Worm (Caenorhabditis elegans) whole organism, L1 larva: ENCODE data around the gene F33H1.4.
A peak's percentile ranks its signal among the peaks of the same experiment; 100 is the strongest.

Source experiments
- C16A3.4 ChIP-seq: fragments of 150-350 bp; optimal IDR thresholded peaks from 2 replicates; lab custom pipeline; 2014; ENCODE audit warnings: missing biosample characterization, missing genetic modification characterization
- aha-1 ChIP-seq: fragments of 150-350 bp; optimal IDR thresholded peaks from 2 replicates; lab custom pipeline; 2014; ENCODE audit warnings: missing biosample characterization, missing genetic modification characterization
- alr-1 ChIP-seq: fragments of 200-800 bp; sonication (Bioruptor generic); optimal IDR thresholded peaks from 2 replicates; lab custom pipeline; 2018; ENCODE audit warnings: borderline replicate concordance, mild to moderate bottlenecking, missing genetic modification characterization, missing compliant biosample characterization
- ama-1 ChIP-seq: fragments of 150-350 bp; optimal IDR thresholded peaks from 2 replicates; lab custom pipeline; 2014
- ceh-82 ChIP-seq, 3 experiments: fragments of 150-350 bp in 1 of 3; sonication (generic microtip) in 2 of 3; optimal IDR thresholded peaks; 2 replicates each; lab custom pipeline; 2014 to 2017; ENCODE audit warnings: missing biosample characterization in 3 of 3, missing genetic modification characterization in 3 of 3
- ceh-90 ChIP-seq: sonication (generic microtip); optimal IDR thresholded peaks from 2 replicates; lab custom pipeline; 2016; ENCODE audit warnings: missing genetic modification characterization, missing compliant biosample characterization
- ces-1 ChIP-seq: fragments of 150-350 bp; optimal IDR thresholded peaks from 2 replicates; lab custom pipeline; 2014; ENCODE audit warnings: missing biosample characterization, missing genetic modification reagents, missing genetic modification characterization
- dsc-1 ChIP-seq: sonication (generic microtip); optimal IDR thresholded peaks from 2 replicates; lab custom pipeline; 2016; ENCODE audit warnings: mild to moderate bottlenecking, missing genetic modification characterization, missing compliant biosample characterization
- efl-1 ChIP-seq, 4 experiments: fragments of 150-350 bp; optimal IDR thresholded peaks in 3 of 4; peaks in 1 of 4; 1 replicate in 1 of 4; 2 replicates in 3 of 4; lab custom pipeline; 2014; ENCODE audit warnings: missing biosample characterization in 2 of 4, missing genetic modification characterization in 2 of 4, missing genetic modification reagents in 2 of 4
- efl-3 ChIP-seq: fragments of 200-800 bp; sonication (Bioruptor generic); optimal IDR thresholded peaks from 2 replicates; lab custom pipeline; 2018; ENCODE audit warnings: mild to moderate bottlenecking, missing genetic modification characterization, missing compliant biosample characterization
- elt-2 ChIP-seq: sonication (generic microtip); optimal IDR thresholded peaks from 2 replicates; lab custom pipeline; 2016; ENCODE audit warnings: missing genetic modification characterization, mild to moderate bottlenecking, inconsistent platforms, missing compliant biosample characterization, missing genetic modification reagents
- elt-3 ChIP-seq, 6 experiments: fragments of 150-350 bp in 1 of 6; sonication (generic microtip); optimal IDR thresholded peaks; 2 replicates each; lab custom pipeline; 2017 to 2018; ENCODE audit warnings: missing biosample characterization in 6 of 6, missing genetic modification characterization in 6 of 6, inconsistent platforms in 1 of 6
- ets-5 ChIP-seq: fragments of 200-800 bp; sonication (Bioruptor generic); IDR thresholded peaks from 2 replicates; pipeline ENCODE4 v1.3.6; 2022; ENCODE audit warnings: missing genetic modification characterization, missing compliant biosample characterization
- fkh-4 ChIP-seq: sonication (generic microtip); optimal IDR thresholded peaks from 2 replicates; lab custom pipeline; 2016; ENCODE audit warnings: missing compliant biosample characterization, missing genetic modification characterization, borderline replicate concordance
- fos-1 ChIP-seq: fragments of 150-350 bp; optimal IDR thresholded peaks from 2 replicates; lab custom pipeline; 2014; ENCODE audit warnings: missing biosample characterization, missing genetic modification characterization
- grh-1 ChIP-seq: fragments of 200-800 bp; sonication (Bioruptor generic); IDR thresholded peaks from 2 replicates; pipeline ENCODE4 v1.3.6; 2022; ENCODE audit warnings: missing genetic modification reagents, missing genetic modification characterization, missing compliant biosample characterization
- hlh-4 ChIP-seq: sonication (generic microtip); optimal IDR thresholded peaks from 2 replicates; lab custom pipeline; 2016; ENCODE audit warnings: mild to moderate bottlenecking, missing genetic modification characterization, missing compliant biosample characterization
- hpl-2 ChIP-seq: fragments of 150-350 bp; optimal IDR thresholded peaks from 2 replicates; lab custom pipeline; 2014; ENCODE audit warnings: missing biosample characterization, missing genetic modification reagents, missing genetic modification characterization
- irx-1 ChIP-seq: sonication (generic microtip); optimal IDR thresholded peaks from 2 replicates; lab custom pipeline; 2016; ENCODE audit warnings: missing genetic modification characterization, missing compliant biosample characterization
- lin-13 ChIP-seq: fragments of 150-350 bp; optimal IDR thresholded peaks from 2 replicates; lab custom pipeline; 2014; ENCODE audit warnings: missing biosample characterization, missing genetic modification reagents, missing genetic modification characterization
- lin-14 ChIP-seq: fragments of 200-800 bp; sonication (Bioruptor generic); optimal IDR thresholded peaks from 2 replicates; lab custom pipeline; 2018; ENCODE audit warnings: mild to moderate bottlenecking, missing genetic modification characterization, moderate library complexity, missing compliant biosample characterization
- lin-15B ChIP-seq: fragments of 150-350 bp; sonication (generic microtip); optimal IDR thresholded peaks from 3 replicates; lab custom pipeline; 2014; ENCODE audit warnings: missing biosample characterization, missing genetic modification characterization
- lin-35 ChIP-seq, 2 experiments: fragments of 150-350 bp; optimal IDR thresholded peaks; 2 replicates each; lab custom pipeline; 2014; ENCODE audit warnings: missing biosample characterization in 2 of 2, missing genetic modification characterization in 2 of 2, missing genetic modification reagents in 2 of 2
- lin-39 ChIP-seq: fragments of 150-350 bp; optimal IDR thresholded peaks from 2 replicates; lab custom pipeline; 2014; ENCODE audit warnings: missing biosample characterization, missing genetic modification reagents, missing genetic modification characterization
- lir-3 ChIP-seq: sonication (generic microtip); optimal IDR thresholded peaks from 2 replicates; lab custom pipeline; 2016; ENCODE audit warnings: mild to moderate bottlenecking, missing genetic modification characterization, moderate library complexity, missing compliant biosample characterization; ENCODE audit not compliant: poor library complexity
- lsy-2 ChIP-seq, 2 experiments: fragments of 150-350 bp; optimal IDR thresholded peaks; 2 replicates each; lab custom pipeline; 2014; ENCODE audit warnings: missing biosample characterization in 2 of 2, missing genetic modification characterization in 2 of 2
- mab-9 ChIP-seq: fragments of 200-800 bp; sonication (Bioruptor generic); IDR thresholded peaks from 2 replicates; pipeline ENCODE4 v1.3.6; 2022; ENCODE audit warnings: missing genetic modification reagents, missing genetic modification characterization, missing compliant biosample characterization
- mdl-1 ChIP-seq, 2 experiments: fragments of 150-350 bp; optimal IDR thresholded peaks; 2 replicates each; lab custom pipeline; 2014 to 2017; ENCODE audit warnings: missing biosample characterization in 2 of 2, missing genetic modification characterization in 2 of 2, inconsistent platforms in 1 of 2
- mef-2 ChIP-seq: fragments of 150-350 bp; optimal IDR thresholded peaks from 2 replicates; lab custom pipeline; 2014; ENCODE audit warnings: missing biosample characterization, missing genetic modification characterization
- mep-1 ChIP-seq: fragments of 150-350 bp; optimal IDR thresholded peaks from 2 replicates; lab custom pipeline; 2014; ENCODE audit warnings: missing biosample characterization, missing genetic modification characterization
- nhr-11 ChIP-seq: fragments of 150-350 bp; optimal IDR thresholded peaks from 2 replicates; lab custom pipeline; 2014; ENCODE audit warnings: missing biosample characterization, missing genetic modification characterization
- nhr-19 ChIP-seq: fragments of 200-800 bp; sonication (Bioruptor generic); conservative IDR thresholded peaks from 2 replicates; pipeline ENCODE4 v1.3.6; 2022; ENCODE audit warnings: missing genetic modification characterization, missing compliant biosample characterization
- nhr-20 ChIP-seq: sonication (generic microtip); optimal IDR thresholded peaks from 2 replicates; lab custom pipeline; 2016; ENCODE audit warnings: mild to moderate bottlenecking, missing genetic modification characterization, missing compliant biosample characterization
- nhr-237 ChIP-seq: fragments of 150-350 bp; optimal IDR thresholded peaks from 2 replicates; lab custom pipeline; 2014; ENCODE audit warnings: missing biosample characterization, missing genetic modification characterization
- nhr-47 ChIP-seq: sonication (generic microtip); optimal IDR thresholded peaks from 2 replicates; lab custom pipeline; 2016; ENCODE audit warnings: mild to moderate bottlenecking, missing genetic modification characterization, moderate library complexity, missing compliant biosample characterization
- nhr-71 ChIP-seq: sonication (generic microtip); optimal IDR thresholded peaks from 2 replicates; lab custom pipeline; 2016; ENCODE audit warnings: mild to moderate bottlenecking, missing genetic modification characterization, moderate library complexity, missing compliant biosample characterization
- nhr-77 ChIP-seq: fragments of 150-350 bp; optimal IDR thresholded peaks from 2 replicates; lab custom pipeline; 2014; ENCODE audit warnings: missing biosample characterization, missing genetic modification characterization
- nhr-85 ChIP-seq: sonication (generic microtip); peaks from one replicate; lab custom pipeline; 2016; ENCODE audit warnings: missing genetic modification characterization, inconsistent platforms, missing compliant biosample characterization
- pag-3 ChIP-seq: sonication (generic microtip); optimal IDR thresholded peaks from 2 replicates; lab custom pipeline; 2017; ENCODE audit warnings: missing genetic modification characterization, mild to moderate bottlenecking, missing compliant biosample characterization, antibody characterized with exemption, borderline replicate concordance; ENCODE audit not compliant: insufficient read depth
- pax-3 ChIP-seq: fragments of 200-800 bp; sonication (Bioruptor generic); optimal IDR thresholded peaks from 2 replicates; lab custom pipeline; 2018; ENCODE audit warnings: mild to moderate bottlenecking, missing genetic modification characterization, moderate library complexity, missing compliant biosample characterization
- pqm-1 ChIP-seq: sonication (generic microtip); optimal IDR thresholded peaks from 3 replicates; lab custom pipeline; 2017; ENCODE audit warnings: missing biosample characterization, missing genetic modification characterization
- rnt-1 ChIP-seq: sonication (generic microtip); optimal IDR thresholded peaks from 2 replicates; lab custom pipeline; 2016; ENCODE audit warnings: mild to moderate bottlenecking, missing genetic modification characterization, moderate library complexity, missing compliant biosample characterization
- snu-23 ChIP-seq: sonication (generic microtip); optimal IDR thresholded peaks from 2 replicates; lab custom pipeline; 2016; ENCODE audit warnings: missing genetic modification characterization, missing compliant biosample characterization
- sptf-1 ChIP-seq: fragments of 150-350 bp; optimal IDR thresholded peaks from 2 replicates; lab custom pipeline; 2014; ENCODE audit warnings: missing biosample characterization, missing genetic modification characterization
- sup-37 ChIP-seq: fragments of 200-800 bp; sonication (Bioruptor generic); optimal IDR thresholded peaks from 2 replicates; lab custom pipeline; 2018; ENCODE audit warnings: mild to moderate bottlenecking, missing genetic modification characterization, missing compliant biosample characterization
- tlp-1 ChIP-seq: fragments of 150-350 bp; optimal IDR thresholded peaks from 2 replicates; lab custom pipeline; 2014; ENCODE audit warnings: missing biosample characterization, missing genetic modification characterization
- unc-30 ChIP-seq: sonication (generic microtip); optimal IDR thresholded peaks from 2 replicates; lab custom pipeline; 2017; ENCODE audit warnings: missing biosample characterization, missing genetic modification characterization
- unc-86 ChIP-seq: sonication (generic microtip); optimal IDR thresholded peaks from 2 replicates; lab custom pipeline; 2016; ENCODE audit warnings: missing genetic modification characterization, missing compliant biosample characterization
- vab-15 ChIP-seq: sonication (generic microtip); optimal IDR thresholded peaks from 2 replicates; lab custom pipeline; 2017; ENCODE audit warnings: missing genotype, mild to moderate bottlenecking, missing genetic modification characterization, missing compliant biosample characterization
- xbp-1 ChIP-seq: sonication (generic microtip); optimal IDR thresholded peaks from 2 replicates; lab custom pipeline; 2016; ENCODE audit warnings: missing genetic modification characterization, missing compliant biosample characterization
- ztf-11 ChIP-seq, 2 experiments: sonication (generic microtip); optimal IDR thresholded peaks; 2 replicates each; lab custom pipeline; 2016 to 2017; ENCODE audit warnings: missing genetic modification characterization in 2 of 2, missing biosample characterization in 1 of 2, missing compliant biosample characterization in 1 of 2

Gene F33H1.4

DNA sequence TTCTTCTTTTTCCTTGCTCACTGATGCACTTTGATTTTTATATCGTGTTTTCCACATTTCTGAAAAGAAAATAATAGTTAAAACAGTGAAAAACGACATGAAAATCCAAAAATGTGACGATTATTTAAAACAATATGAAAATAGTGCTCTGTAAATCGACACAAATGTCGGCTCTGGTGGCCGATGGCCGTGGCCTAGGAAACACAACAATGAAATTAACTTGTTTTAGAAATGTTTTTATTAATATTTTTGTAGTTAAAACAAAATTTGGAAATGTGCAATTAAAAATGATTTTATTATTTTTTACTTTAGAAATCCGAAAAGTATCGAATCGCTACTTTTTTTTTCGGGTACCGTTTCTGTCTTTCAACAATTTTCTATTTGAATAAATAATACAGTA lies 26.3 kb downstream of the F33H1.4 start, which contains the start of gene arv-1 (continued):
- TF ChIP-seq unc-30 (tag; lab: Kevin White, UChicago) (no peak), pag-3 (tag; lab: Kevin White, UChicago) (no peak), ztf-11 (tag; optimal IDR thresholded peaks at IDR 0.05; lab: Kevin White, UChicago) (peak in 1 of 2 experiments; percentile 78), lin-14 (GFP tag; lab: Kevin White, UChicago) (peak; percentile 78), lir-3 (tag; lab: Kevin White, UChicago) (peak; percentile 89), pqm-1 (tag; lab: Kevin White, UChicago) (no peak), xbp-1 (tag; lab: Kevin White, UChicago) (peak; percentile 72), lin-13 (GFP tag; lab: Kevin White, UChicago) (no peak), ets-5 (GFP tag; lab: Robert Waterston, UW) (no peak), lin-35 (GFP tag; optimal IDR thresholded peaks at IDR 0.05; lab: Kevin White, UChicago) (peak; percentile 43 to 72), sptf-1 (tag; lab: Kevin White, UChicago) (no peak), ces-1 (GFP tag; lab: Kevin White, UChicago) (no peak), rnt-1 (tag; lab: Kevin White, UChicago) (peak; percentile 92), nhr-85 (peak; percentile 67), ama-1 (lab: Kevin White, UChicago) (no peak), lsy-2 (tag; optimal IDR thresholded peaks at IDR 0.05; lab: Kevin White, UChicago) (peak; percentile 82 to 83), elt-3 (tag; optimal IDR thresholded peaks at IDR 0.05; lab: Kevin White, UChicago) (peak in 1 of 6 experiments; percentile 51), alr-1 (tag; lab: Kevin White, UChicago) (no peak), nhr-71 (tag; lab: Kevin White, UChicago) (peak; percentile 79), nhr-20 (tag; lab: Kevin White, UChicago) (peak; percentile 71), tlp-1 (tag; lab: Kevin White, UChicago) (no peak), snu-23 (GFP tag; lab: Kevin White, UChicago) (peak; percentile 70), pax-3 (tag; lab: Kevin White, UChicago) (peak; percentile 72), hpl-2 (no peak), vab-15 (tag; lab: Kevin White, UChicago) (no peak), fkh-4 (peak; percentile 79), lin-39 (tag; lab: Kevin White, UChicago) (no peak), aha-1 (tag; lab: Kevin White, UChicago) (no peak), C16A3.4 (tag; lab: Kevin White, UChicago) (peak; percentile 50), nhr-19 (GFP tag; lab: Robert Waterston, UW) (peak; percentile 63), efl-3 (GFP tag; lab: Kevin White, UChicago) (no peak), irx-1 (tag; lab: Kevin White, UChicago) (peak; percentile 75), ceh-90 (tag; lab: Kevin White, UChicago) (peak; percentile 82), elt-2 (tag; lab: Kevin White, UChicago) (peak; percentile 27), unc-86 (tag; lab: Kevin White, UChicago) (peak; percentile 42), fos-1 (no peak), sup-37 (GFP tag; lab: Kevin White, UChicago) (no peak), mef-2 (tag; lab: Kevin White, UChicago) (no peak), mdl-1 (tag; optimal IDR thresholded peaks at IDR 0.05; lab: Kevin White, UChicago) (no peak), mep-1 (tag; lab: Kevin White, UChicago) (peak; percentile 63)

- TF ChIP-seq nhr-47 (tag; lab: Kevin White, UChicago) (peak; percentile 7), ceh-82 (tag; optimal IDR thresholded peaks at IDR 0.05; lab: Kevin White, UChicago) (peak in 1 of 3 experiments; percentile 27), grh-1 (GFP tag; lab: Robert Waterston, UW) (no peak), ama-1 (lab: Kevin White, UChicago) (no peak), ets-5 (GFP tag; lab: Robert Waterston, UW) (no peak), sup-37 (GFP tag; lab: Kevin White, UChicago) (no peak), nhr-77 (tag; lab: Kevin White, UChicago) (no peak), pax-3 (tag; lab: Kevin White, UChicago) (no peak), efl-1 (optimal IDR thresholded peaks at IDR 0.05; lab: Kevin White, UChicago) (peak in 1 of 2 experiments; percentile 26), efl-1 (GFP tag; optimal IDR thresholded peaks at IDR 0.05 in 1 of 2; lab: Kevin White, UChicago) (peak in 1 of 2 experiments; percentile 47), lin-15B (tag; lab: Kevin White, UChicago) (no peak), lin-35 (GFP tag; optimal IDR thresholded peaks at IDR 0.05; lab: Kevin White, UChicago) (peak in 1 of 2 experiments; percentile 11), dsc-1 (tag; lab: Kevin White, UChicago) (peak; percentile 27), lin-14 (GFP tag; lab: Kevin White, UChicago) (peak; percentile 53), elt-3 (tag; optimal IDR thresholded peaks at IDR 0.05; lab: Kevin White, UChicago) (no peak), mdl-1 (tag; optimal IDR thresholded peaks at IDR 0.05; lab: Kevin White, UChicago) (peak in 1 of 2 experiments; percentile 8), hlh-4 (tag; lab: Kevin White, UChicago) (no peak), nhr-237 (no peak), mab-9 (GFP tag; lab: Robert Waterston, UW) (no peak), nhr-11 (tag; lab: Kevin White, UChicago) (peak; percentile 26)
These were observed 27.8 kb downstream of the F33H1.4 start for ce11 chrII:10202275-10202674.
